Worm (Caenorhabditis elegans) whole organism, young adult: ENCODE measurements around the gene R12C12.7.

Experiments
- B0035.1 ChIP-seq: sonication (generic microtip); optimal IDR thresholded peaks from 2 replicates; lab custom pipeline; 2016; ENCODE audit warnings: missing genetic modification characterization, mild to moderate bottlenecking, missing compliant biosample characterization, missing genotype, missing genetic modification reagents
- F22D6.2 ChIP-seq: sonication (generic microtip); optimal IDR thresholded peaks from 2 replicates; lab custom pipeline; 2016; ENCODE audit warnings: mild to moderate bottlenecking, missing genetic modification characterization, missing compliant biosample characterization
- F33H1.4 ChIP-seq: fragments of 200-800 bp; sonication (Bioruptor generic); IDR thresholded peaks from 2 replicates; pipeline ENCODE4 v1.3.6; 2022; ENCODE audit warnings: missing genetic modification reagents, missing genetic modification characterization, missing compliant biosample characterization
- F39B2.1 ChIP-seq: fragments of 200-800 bp; sonication (Bioruptor generic); IDR thresholded peaks from 2 replicates; pipeline ENCODE4 v1.3.6; 2022; ENCODE audit warnings: missing genetic modification reagents, missing genetic modification characterization, missing compliant biosample characterization
- F55B11.4 ChIP-seq: sonication (generic microtip); optimal IDR thresholded peaks from 2 replicates; lab custom pipeline; 2016; ENCODE audit warnings: missing compliant biosample characterization, missing genetic modification characterization, borderline replicate concordance; ENCODE audit not compliant: insufficient read depth
- F57C9.4 ChIP-seq: sonication (generic microtip); optimal IDR thresholded peaks from 2 replicates; lab custom pipeline; 2017; ENCODE audit warnings: mild to moderate bottlenecking, missing genetic modification characterization, missing compliant biosample characterization
- athp-1 ChIP-seq: sonication (generic microtip); optimal IDR thresholded peaks from 2 replicates; lab custom pipeline; 2017; ENCODE audit warnings: mild to moderate bottlenecking, missing genetic modification characterization, missing compliant biosample characterization
- attf-5 ChIP-seq: fragments of 200-800 bp; sonication (Bioruptor generic); optimal IDR thresholded peaks from 2 replicates; lab custom pipeline; 2018; ENCODE audit warnings: mild to moderate bottlenecking, missing genetic modification characterization, missing compliant biosample characterization
- bed-2 ChIP-seq: fragments of 200-800 bp; sonication (Bioruptor generic); IDR thresholded peaks from 2 replicates; pipeline ENCODE4 v1.3.6; 2022; ENCODE audit warnings: missing genetic modification reagents, missing genetic modification characterization, missing compliant biosample characterization
- ceh-27 ChIP-seq: fragments of 200-800 bp; sonication (Bioruptor generic); optimal IDR thresholded peaks from 2 replicates; lab custom pipeline; 2018; ENCODE audit warnings: mild to moderate bottlenecking, missing genetic modification characterization, moderate library complexity, missing compliant biosample characterization
- ceh-40 ChIP-seq: fragments of 200-800 bp; sonication (Bioruptor generic); IDR thresholded peaks from 2 replicates; pipeline ENCODE4 v1.3.6; 2022; ENCODE audit warnings: missing genetic modification characterization, missing compliant biosample characterization
- ceh-58 ChIP-seq: fragments of 200-800 bp; sonication (Bioruptor generic); IDR thresholded peaks from 2 replicates; pipeline ENCODE4 v1.3.6; 2022; ENCODE audit warnings: missing genetic modification characterization, missing compliant biosample characterization
- ceh-91 ChIP-seq: fragments of 200-800 bp; sonication (Bioruptor generic); IDR thresholded peaks from 2 replicates; pipeline ENCODE4 v1.3.6; 2022; ENCODE audit warnings: missing genetic modification reagents, missing genetic modification characterization, missing compliant biosample characterization
- die-1 ChIP-seq: sonication (generic microtip); optimal IDR thresholded peaks from 2 replicates; lab custom pipeline; 2016; ENCODE audit warnings: missing genotype, mild to moderate bottlenecking, missing genetic modification characterization, missing compliant biosample characterization
- dpff-1 ChIP-seq: sonication (generic microtip); optimal IDR thresholded peaks from 2 replicates; lab custom pipeline; 2017; ENCODE audit warnings: mild to moderate bottlenecking, missing genetic modification characterization, missing compliant biosample characterization
- efl-1 ChIP-seq: fragments of 150-350 bp; optimal IDR thresholded peaks from 2 replicates; lab custom pipeline; 2014; ENCODE audit warnings: missing biosample characterization, missing genetic modification reagents, missing genetic modification characterization
- egrh-3 ChIP-seq: fragments of 200-800 bp; sonication (Bioruptor generic); IDR thresholded peaks from 2 replicates; pipeline ENCODE4 v1.3.6; 2022; ENCODE audit warnings: missing genetic modification reagents, missing genetic modification characterization, missing compliant biosample characterization
- him-1 ChIP-seq: sonication (generic microtip); optimal IDR thresholded peaks from 2 replicates; lab custom pipeline; 2016; ENCODE audit warnings: missing genotype, missing genetic modification reagents, missing genetic modification characterization, missing compliant biosample characterization
- hmg-1.2 ChIP-seq: fragments of 200-800 bp; sonication (Bioruptor generic); IDR thresholded peaks from 2 replicates; pipeline ENCODE4 v1.3.6; 2022; ENCODE audit warnings: missing genetic modification reagents, missing genetic modification characterization, missing compliant biosample characterization
- hrde-1 ChIP-seq: sonication (generic microtip); optimal IDR thresholded peaks from 2 replicates; lab custom pipeline; 2016; ENCODE audit warnings: missing genetic modification characterization, mild to moderate bottlenecking, missing compliant biosample characterization, moderate library complexity, missing genotype, missing genetic modification reagents, borderline replicate concordance
- lir-1 ChIP-seq: fragments of 200-800 bp; sonication (Bioruptor generic); conservative IDR thresholded peaks from 2 replicates; pipeline ENCODE4 v1.3.6; 2022; ENCODE audit warnings: missing genetic modification reagents, missing genetic modification characterization, missing compliant biosample characterization
- madf-6 ChIP-seq: fragments of 200-800 bp; sonication (Bioruptor generic); IDR thresholded peaks from 2 replicates; pipeline ENCODE4 v1.3.6; 2022; ENCODE audit warnings: missing genetic modification reagents, missing genetic modification characterization, missing compliant biosample characterization
- madf-8 ChIP-seq: fragments of 200-800 bp; sonication (Bioruptor generic); conservative IDR thresholded peaks from 2 replicates; pipeline ENCODE4 v1.3.6; 2022; ENCODE audit warnings: missing genetic modification reagents, missing genetic modification characterization, missing compliant biosample characterization
- mcd-1 ChIP-seq: fragments of 200-800 bp; sonication (Bioruptor generic); IDR thresholded peaks from 2 replicates; pipeline ENCODE4 v1.3.6; 2022; ENCODE audit warnings: missing genetic modification reagents, missing genetic modification characterization, missing compliant biosample characterization
- mel-28 ChIP-seq: sonication (generic microtip); optimal IDR thresholded peaks from 2 replicates; lab custom pipeline; 2016; ENCODE audit warnings: borderline replicate concordance, mild to moderate bottlenecking, missing genetic modification characterization, missing compliant biosample characterization
- nfyb-1 ChIP-seq: fragments of 200-800 bp; sonication (Bioruptor generic); IDR thresholded peaks from 2 replicates; pipeline ENCODE4 v1.3.6; 2022; ENCODE audit warnings: missing genetic modification reagents, missing genetic modification characterization, missing compliant biosample characterization
- nhr-179 ChIP-seq: sonication (generic microtip); optimal IDR thresholded peaks from 2 replicates; lab custom pipeline; 2016; ENCODE audit warnings: mild to moderate bottlenecking, missing genetic modification characterization, missing compliant biosample characterization
- rpc-1 ChIP-seq, 2 experiments: fragments of 150-350 bp in 1 of 2; sonication (generic microtip) in 1 of 2; optimal IDR thresholded peaks; 2 replicates each; lab custom pipeline; 2014 to 2018; ENCODE audit warnings: missing biosample characterization in 1 of 2, missing genetic modification characterization in 1 of 2, missing genetic modification reagents in 1 of 2, missing genotype in 1 of 2
- sea-2 ChIP-seq: fragments of 200-800 bp; sonication (Bioruptor generic); IDR thresholded peaks from 2 replicates; pipeline ENCODE4 v1.3.6; 2022; ENCODE audit warnings: missing genetic modification characterization, missing compliant biosample characterization
- snpc-3.4 ChIP-seq: sonication (generic microtip); optimal IDR thresholded peaks from 2 replicates; lab custom pipeline; 2017; ENCODE audit warnings: missing genetic modification characterization, mild to moderate bottlenecking, missing compliant biosample characterization, antibody characterized with exemption, moderate library complexity, missing genotype, missing genetic modification reagents
- unc-62 ChIP-seq: fragments of 150-350 bp; optimal IDR thresholded peaks from 2 replicates; lab custom pipeline; 2014; ENCODE audit warnings: missing biosample characterization, missing genetic modification reagents, missing genetic modification characterization
- zim-3 ChIP-seq: sonication (generic microtip); optimal IDR thresholded peaks from 2 replicates; lab custom pipeline; 2017; ENCODE audit warnings: mild to moderate bottlenecking, missing genetic modification characterization, moderate library complexity, missing compliant biosample characterization
- ztf-18 ChIP-seq: sonication (generic microtip); optimal IDR thresholded peaks from 2 replicates; lab custom pipeline; 2016; ENCODE audit warnings: missing genotype, mild to moderate bottlenecking, missing genetic modification characterization, missing compliant biosample characterization
- ztf-6 ChIP-seq: fragments of 200-800 bp; sonication (Bioruptor generic); IDR thresholded peaks from 2 replicates; pipeline ENCODE4 v1.3.6; 2022; ENCODE audit warnings: missing genetic modification reagents, missing genetic modification characterization, missing compliant biosample characterization

The R12C12.7 gene

DNA sequence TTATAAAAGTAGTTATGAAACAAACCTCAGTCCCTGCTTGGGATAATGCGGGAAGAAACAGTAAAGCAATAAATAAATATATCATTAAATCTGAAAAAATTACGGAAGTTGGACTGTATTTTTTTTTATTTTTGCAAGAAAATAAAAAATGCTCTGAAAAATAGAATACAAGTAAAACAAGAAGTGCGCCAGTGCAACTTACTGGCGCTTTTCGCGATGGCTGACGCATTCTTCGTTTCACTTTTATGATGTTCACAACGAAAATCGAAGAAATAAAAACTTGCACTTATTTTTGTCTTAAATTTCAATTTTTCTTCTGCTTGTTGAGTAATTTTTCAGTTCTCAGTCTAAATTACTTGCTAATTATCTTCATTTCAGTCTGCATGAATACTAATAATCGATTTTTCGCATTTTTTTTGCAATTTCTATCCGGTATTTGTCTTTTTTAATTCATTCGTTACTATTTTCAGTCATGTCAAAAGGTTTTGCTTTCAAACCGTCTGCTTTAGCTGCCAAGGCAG is 8.1 kb downstream of the R12C12.7 start, which contains the start of the genes R12C12.6 and ran-5 (continued):
- peak; percentile 13 for TF ChIP-seq ceh-27
- TF ChIP-seq ceh-58 (GFP tag; lab: Robert Waterston, UW) = no peak
- no peak for TF ChIP-seq rpc-1 (optimal IDR thresholded peaks at IDR 0.05; lab: Kevin White, UChicago)
- TF ChIP-seq rpc-1 (tag; optimal IDR thresholded peaks at IDR 0.05; lab: Kevin White, UChicago) = no peak
- TF ChIP-seq F39B2.1 (GFP tag; lab: Robert Waterston, UW) = no peak
- TF ChIP-seq F33H1.4 = peak; percentile 56; the same call in 1 of the 2 replicates
- peak; percentile 55 for TF ChIP-seq F22D6.2
- TF ChIP-seq F55B11.4 (tag; lab: Kevin White, UChicago) = no peak
- peak; percentile 77 for TF ChIP-seq snpc-3.4 (tag; lab: Kevin White, UChicago)
- peak; percentile 47; the same call in 1 of the 2 replicates for TF ChIP-seq hmg-1.2 (GFP tag; lab: Robert Waterston, UW)
- peak; percentile 70; the same call in 1 of the 2 replicates for TF ChIP-seq nfyb-1 (GFP tag; lab: Robert Waterston, UW)
- TF ChIP-seq B0035.1 (tag; lab: Kevin White, UChicago) = no peak
- TF ChIP-seq hrde-1 = no peak
- TF ChIP-seq madf-6 (GFP tag; lab: Robert Waterston, UW) = peak; percentile 84
- TF ChIP-seq mel-28 (tag; lab: Kevin White, UChicago) = no peak
- no peak for TF ChIP-seq dpff-1 (tag; lab: Kevin White, UChicago)
- no peak; the same call in 1 of the 2 replicates for TF ChIP-seq ceh-91 (GFP tag; lab: Robert Waterston, UW)
- TF ChIP-seq attf-5 (GFP tag; lab: Kevin White, UChicago) = peak; percentile 50
- peak; percentile 41 for TF ChIP-seq him-1
- TF ChIP-seq sea-2 (GFP tag; lab: Robert Waterston, UW) = no peak
- no peak for TF ChIP-seq ztf-6 (GFP tag; lab: Robert Waterston, UW)
- no peak for TF ChIP-seq ceh-40 (GFP tag; lab: Robert Waterston, UW)
- no peak for TF ChIP-seq unc-62
- TF ChIP-seq die-1 (tag; lab: Kevin White, UChicago) = no peak
- TF ChIP-seq zim-3 (tag; lab: Kevin White, UChicago) = no peak
- TF ChIP-seq bed-2 (GFP tag; lab: Robert Waterston, UW) = no peak
- TF ChIP-seq egrh-3 (GFP tag; lab: Robert Waterston, UW) = no peak
- no peak for TF ChIP-seq F57C9.4
- TF ChIP-seq nhr-179 (tag; lab: Kevin White, UChicago) = no peak
- peak; percentile 62 for TF ChIP-seq lir-1 (GFP tag; lab: Robert Waterston, UW)
- TF ChIP-seq mcd-1 (GFP tag; lab: Robert Waterston, UW) = peak; percentile 84

DNA sequence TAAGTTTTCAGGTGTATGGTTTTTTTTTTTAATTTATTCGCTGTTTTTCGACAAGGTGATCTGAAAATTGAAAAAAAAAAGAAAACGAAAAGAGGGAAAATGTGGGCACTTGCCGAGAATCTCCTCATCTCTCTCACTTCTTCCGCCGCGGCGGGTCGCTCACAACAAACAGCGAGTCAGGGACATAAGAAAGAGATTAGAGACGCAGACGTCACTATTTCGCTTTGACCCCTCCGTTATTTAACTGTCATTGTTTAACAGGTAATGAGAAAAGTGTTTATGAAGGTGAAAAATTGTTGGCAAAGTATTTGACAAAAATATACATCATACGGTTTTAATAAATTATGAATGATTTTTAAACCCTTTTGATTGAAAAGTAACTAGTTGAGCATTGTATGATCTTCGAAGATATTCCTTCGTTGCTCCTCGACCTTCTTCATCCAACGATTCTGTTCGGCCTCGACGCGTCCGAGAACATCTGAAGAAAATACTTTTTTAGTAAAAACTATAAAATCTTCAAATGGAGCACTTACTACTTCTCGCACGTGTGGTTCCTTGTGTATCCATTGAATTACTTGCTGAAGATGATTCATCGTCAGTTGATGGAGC is 9.7 kb downstream of the R12C12.7 start:
- TF ChIP-seq ztf-6 (GFP tag; lab: Robert Waterston, UW) = no peak
- peak; percentile 60 for TF ChIP-seq ztf-18
- peak; percentile 36; the same call in 1 of the 2 replicates for TF ChIP-seq madf-6 (GFP tag; lab: Robert Waterston, UW)

DNA sequence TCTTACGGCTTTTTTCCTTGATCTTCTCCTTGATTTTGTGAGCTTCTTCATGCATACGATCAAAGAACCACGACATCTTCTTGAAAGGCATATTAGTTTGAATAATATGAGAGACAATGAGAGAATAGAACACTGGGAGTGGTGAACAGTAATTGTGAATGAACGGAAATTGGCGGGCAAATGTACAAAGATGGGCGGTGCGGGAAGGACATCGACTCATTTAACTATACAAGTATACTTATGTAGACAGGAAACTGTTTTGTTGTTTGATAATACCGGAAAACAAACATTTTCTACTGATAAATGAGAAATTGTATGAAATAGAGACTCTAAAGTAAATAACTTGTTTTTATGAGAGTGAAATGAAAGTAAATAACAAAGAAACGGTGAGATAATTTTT is 10.7 kb downstream of the R12C12.7 start, which contains the start of gene R12C12.5:
R12C12.5 (minus strand) TSS at position 101 of the 400 bp plus-strand sequence.
- TF ChIP-seq efl-1 = peak; percentile 37
- TF ChIP-seq madf-8 (GFP tag; lab: Robert Waterston, UW) = 0 out of 2 replicates have a peak, but pooled peaks have one; percentile 27
- TF ChIP-seq athp-1 = no peak
